Fruit fly (Drosophila melanogaster): Measurements from ENCODE around the gene Srp54.

The Srp54 gene

DNA sequence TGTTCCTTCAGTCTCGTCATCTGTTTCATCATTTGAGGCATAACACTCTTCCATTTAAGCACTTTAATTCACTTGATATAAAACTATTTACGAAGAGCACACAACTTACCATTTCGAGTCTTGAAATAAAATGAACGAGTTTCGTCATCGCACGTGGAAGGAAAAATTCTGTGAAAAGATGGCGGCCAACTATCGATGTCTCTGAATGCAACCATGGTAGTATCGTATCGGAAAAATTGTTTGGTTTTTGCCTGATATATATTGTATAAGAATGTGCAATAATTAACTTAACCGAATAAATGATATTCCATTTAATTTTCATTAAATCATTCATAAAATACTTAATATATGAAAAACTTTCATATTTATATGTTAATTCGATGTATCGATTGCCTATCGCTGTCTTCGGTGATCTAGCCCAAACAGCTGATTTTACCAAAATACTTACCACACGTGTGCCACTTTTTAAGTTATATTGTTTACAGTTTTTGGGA lies 17.8 kb upstream of the Srp54 start, which contains the start of gene Bka (continued):
- TF ChIP-seq Atf6 (GFP tag; IDR thresholded peaks at IDR 0.05): peak; percentile 33; the same call in 1 of the 2 replicates
- peak; percentile 64 for TF ChIP-seq HHEX (GFP tag; optimal IDR thresholded peaks at IDR 0.05)
- TF ChIP-seq CG3726 (GFP tag; IDR thresholded peaks at IDR 0.05): no peak
- peak; percentile 26 for TF ChIP-seq pfk (GFP tag; optimal IDR thresholded peaks at IDR 0.05)
- TF ChIP-seq MBD-R2 (GFP tag; IDR thresholded peaks at IDR 0.05): peak; percentile 65
- TF ChIP-seq peb (GFP tag; IDR thresholded peaks at IDR 0.05): no peak
- TF ChIP-seq CG17568 (GFP tag; optimal IDR thresholded peaks at IDR 0.05): peak; percentile 78
- peak; percentile 6 for TF ChIP-seq pros (GFP tag; optimal IDR thresholded peaks at IDR 0.05)
- peak; percentile 17 for TF ChIP-seq ems (GFP tag; optimal IDR thresholded peaks at IDR 0.05)
- peak; percentile 65 for TF ChIP-seq CG7987 (GFP tag; optimal IDR thresholded peaks at IDR 0.05)
- TF ChIP-seq vfl (GFP tag; optimal IDR thresholded peaks at IDR 0.05): no peak
- TF ChIP-seq tup (GFP tag; optimal IDR thresholded peaks at IDR 0.05): peak; percentile 13
- TF ChIP-seq br (optimal IDR thresholded peaks at IDR 0.05): no peak
- TF ChIP-seq CG17829 (tag; optimal IDR thresholded peaks at IDR 0.05): peak; percentile 73
- TF ChIP-seq Eip74EF (GFP tag; optimal IDR thresholded peaks at IDR 0.05): peak in 1 of 2 experiments; percentile 65
- TF ChIP-seq cwo (GFP tag; optimal IDR thresholded peaks at IDR 0.05): peak; percentile 54
- no peak for TF ChIP-seq crc (GFP tag; optimal IDR thresholded peaks at IDR 0.05)
- TF ChIP-seq Six4 (GFP tag; optimal IDR thresholded peaks at IDR 0.05): no peak
- TF ChIP-seq CG12769 (tag; optimal IDR thresholded peaks at IDR 0.05): peak; percentile 55
- peak; percentile 50 for TF ChIP-seq CG8388 (GFP tag; optimal IDR thresholded peaks at IDR 0.05)
- TF ChIP-seq Dip3 (GFP tag; optimal IDR thresholded peaks at IDR 0.05): no peak
- TF ChIP-seq ato (GFP tag; IDR thresholded peaks at IDR 0.05; ENCODE audit: partially characterized antibody): peak; percentile 91
- no peak for TF ChIP-seq CG8089 (GFP tag; optimal IDR thresholded peaks at IDR 0.05)
- peak; percentile 34 for TF ChIP-seq CG7271 (tag; optimal IDR thresholded peaks at IDR 0.05)
- peak; percentile 68 for TF ChIP-seq CG33557 (GFP tag; optimal IDR thresholded peaks at IDR 0.05)
- TF ChIP-seq CG12299 (tag; optimal IDR thresholded peaks at IDR 0.05): peak; percentile 11
- peak; percentile 88 for TF ChIP-seq CG42726 (GFP tag; IDR thresholded peaks at IDR 0.05; ENCODE audit: partially characterized antibody)
- TF ChIP-seq B-H1 (GFP tag; IDR thresholded peaks at IDR 0.05): no peak
- TF ChIP-seq CG4328 (GFP tag; optimal IDR thresholded peaks at IDR 0.05): peak; percentile 40
- peak; percentile 39 for TF ChIP-seq Dek (tag; optimal IDR thresholded peaks at IDR 0.05)
- peak in 1 of 2 experiments; percentile 81 for TF ChIP-seq Pdp1 (GFP tag; optimal IDR thresholded peaks at IDR 0.05)
- no peak for TF ChIP-seq Doc2 (GFP tag; IDR thresholded peaks at IDR 0.05)
- TF ChIP-seq cato (GFP tag; optimal IDR thresholded peaks at IDR 0.05; ENCODE audit: borderline replicate concordance): peak; percentile 31
- peak; percentile 80 for TF ChIP-seq CG13775 (GFP tag; optimal IDR thresholded peaks at IDR 0.05)
- TF ChIP-seq Meics (GFP tag; optimal IDR thresholded peaks at IDR 0.05): peak; percentile 69
- TF ChIP-seq caup (GFP tag; optimal IDR thresholded peaks at IDR 0.05; ENCODE audit: severe bottlenecking): peak; percentile 79
- TF ChIP-seq Xbp1 (GFP tag; optimal IDR thresholded peaks at IDR 0.05): peak; percentile 18
- TF ChIP-seq CG9797 (GFP tag; optimal IDR thresholded peaks at IDR 0.05): peak; percentile 57
- TF ChIP-seq hbn (GFP tag; IDR thresholded peaks at IDR 0.05; ENCODE audit: partially characterized antibody): peak; percentile 98
- TF ChIP-seq chm (GFP tag; IDR thresholded peaks at IDR 0.05): peak; percentile 31; the same call in 1 of the 2 replicates
- peak; percentile 94 for TF ChIP-seq mld (GFP tag; IDR thresholded peaks at IDR 0.05; ENCODE audit: partially characterized antibody)
- TF ChIP-seq lbe (GFP tag; optimal IDR thresholded peaks at IDR 0.05): peak; percentile 72
- no peak for TF ChIP-seq slp2 (GFP tag; optimal IDR thresholded peaks at IDR 0.05)
- peak; percentile 47 for TF ChIP-seq Fer3 (tag; optimal IDR thresholded peaks at IDR 0.05)
- TF ChIP-seq disco-r (GFP tag; optimal IDR thresholded peaks at IDR 0.05): no peak
- no peak for TF ChIP-seq crol (GFP tag; IDR thresholded peaks at IDR 0.05)
- no peak for TF ChIP-seq ab (GFP tag; optimal IDR thresholded peaks at IDR 0.05)
- peak; percentile 42 for TF ChIP-seq CG3407 (GFP tag; optimal IDR thresholded peaks at IDR 0.05)
- TF ChIP-seq fru (optimal IDR thresholded peaks at IDR 0.05): no peak
- TF ChIP-seq CG10979 (tag; optimal IDR thresholded peaks at IDR 0.05): peak; percentile 59

Measured in whole organism, embryonic.